Fruit fly (Drosophila melanogaster): Measurements from ENCODE around the gene CG10559.

- TF ChIP-seq kay (GFP tag; ENCODE audit: borderline replicate concordance) (no peak), ovo (GFP tag; optimal IDR thresholded peaks at IDR 0.05) (no peak), CG7101 (tag; optimal IDR thresholded peaks at IDR 0.05) (no peak), Crg-1 (GFP tag; optimal IDR thresholded peaks at IDR 0.05) (no peak), CG1620 (GFP tag; optimal IDR thresholded peaks at IDR 0.05) (no peak), Clk (GFP tag; optimal IDR thresholded peaks at IDR 0.05) (no peak)
Observed at dm6 chr3R:25331103-25331502, 15.2 kb upstream of the CG10559 start, which contains the start of gene CHKov2.

Data from whole organism, adult.